Fruit fly (Drosophila melanogaster) S2 (cell line): ENCODE measurements around the gene CG1582.

Experiments
- CG8478 ChIP-seq: fragments of >200 bp; optimal IDR thresholded peaks from 2 replicates; lab custom pipeline; 2018
- CTCF ChIP-seq, 2 experiments: fragments of >200 bp; optimal IDR thresholded peaks; 2 replicates each; lab custom pipeline; 2018

DNA sequence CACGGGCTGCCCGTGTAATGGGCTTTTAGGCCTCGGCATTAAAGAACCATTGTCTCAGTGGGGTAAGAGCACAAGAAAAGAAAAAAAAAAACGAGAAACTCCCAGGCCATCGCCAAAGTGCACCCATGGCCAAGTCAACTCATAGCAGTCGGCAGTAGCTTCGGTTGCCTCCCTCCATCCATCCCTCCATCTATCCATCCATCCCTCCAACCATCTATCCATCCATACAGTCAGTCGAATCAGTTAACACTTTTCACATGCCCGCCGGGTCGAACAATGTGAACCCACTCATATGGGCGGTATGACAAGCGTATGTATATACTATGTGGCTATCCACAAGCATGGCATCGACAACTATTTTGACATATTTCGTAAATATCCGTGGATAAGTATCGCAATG is 31.4 kb downstream of the CG1582 start:
- TF ChIP-seq CG8478 (lab: Kevin White, UChicago) (no peak), CTCF (optimal IDR thresholded peaks at IDR 0.05; lab: Kevin White, UChicago) (no peak)
